Worm (Caenorhabditis elegans) whole organism, midembryonic: Measurements from ENCODE around the gene col-119.

Experiments
- cog-1 ChIP-seq: sonication (generic microtip); optimal IDR thresholded peaks from 2 replicates; lab custom pipeline; 2016; ENCODE audit warnings: missing genetic modification characterization, missing compliant biosample characterization
- flt-1 ChIP-seq: fragments of 200-800 bp; sonication (Bioruptor generic); IDR thresholded peaks from 2 replicates; pipeline ENCODE4 v1.3.6; 2022; ENCODE audit warnings: missing genetic modification characterization, missing compliant biosample characterization
- med-1 ChIP-seq: sonication (generic microtip); optimal IDR thresholded peaks from 2 replicates; lab custom pipeline; 2017; ENCODE audit warnings: missing genetic modification characterization, mild to moderate bottlenecking, missing compliant biosample characterization, antibody characterized with exemption, missing genetic modification reagents; ENCODE audit not compliant: insufficient read depth
- ref-1 ChIP-seq: fragments of 200-800 bp; sonication (Bioruptor generic); conservative IDR thresholded peaks from 2 replicates; pipeline ENCODE4 v1.3.6; 2022; ENCODE audit warnings: missing genetic modification reagents, missing genetic modification characterization, missing compliant biosample characterization
- tab-1 ChIP-seq: fragments of 200-800 bp; sonication (Bioruptor generic); IDR thresholded peaks from 2 replicates; pipeline ENCODE4 v1.3.6; 2022; ENCODE audit warnings: missing genetic modification characterization, missing compliant biosample characterization
- ztf-29 ChIP-seq: fragments of 200-800 bp; sonication (Bioruptor generic); IDR thresholded peaks from 2 replicates; pipeline ENCODE4 v1.3.6; 2022; ENCODE audit warnings: missing genetic modification reagents, missing genetic modification characterization, missing compliant biosample characterization

DNA sequence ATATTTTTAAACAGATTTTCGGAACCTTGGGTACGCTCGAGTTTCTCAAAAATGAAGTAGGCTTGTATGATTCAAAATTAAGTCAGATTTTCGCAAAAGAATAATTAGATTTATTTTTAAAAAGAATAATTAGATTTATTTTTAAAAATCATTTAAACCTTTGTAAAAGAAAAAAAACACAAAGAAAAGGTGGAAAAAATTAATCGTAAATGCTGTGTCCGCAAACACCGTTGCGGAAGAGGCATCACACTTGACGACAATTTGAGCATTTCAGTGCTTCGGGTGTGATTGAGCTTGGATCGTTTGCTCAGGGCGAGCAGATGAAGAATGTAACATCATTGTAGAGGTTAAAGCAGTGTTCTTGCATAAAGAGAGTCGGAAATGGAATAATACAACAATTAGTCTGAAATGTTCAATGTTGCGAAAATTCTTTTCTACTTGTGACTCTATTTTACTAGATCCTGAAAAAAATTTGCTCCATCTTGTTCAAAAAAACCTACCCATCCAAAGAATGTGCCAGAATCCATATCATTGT lies 41.7 kb upstream of the col-119 start:
- TF ChIP-seq med-1 (no peak), flt-1 (GFP tag; lab: Robert Waterston, UW) (no peak), ztf-29 (no peak), ref-1 (GFP tag; lab: Robert Waterston, UW) (no peak), tab-1 (GFP tag; lab: Robert Waterston, UW) (no peak), cog-1 (tag; lab: Kevin White, UChicago) (no peak)
